Worm (Caenorhabditis elegans): ENCODE results near the gene csp-1.

ce11 chrII:13575018-13575948, 25.7 kb upstream of the csp-1 start, which contains the start of the genes mrpl-37 and lin-38:
- no peak for TF ChIP-seq nhr-20 (tag; optimal IDR thresholded peaks at IDR 0.05)
- peak; percentile 54 for TF ChIP-seq tbx-2 (tag; optimal IDR thresholded peaks at IDR 0.05)
- TF ChIP-seq aly-2 (tag; optimal IDR thresholded peaks at IDR 0.05), result no peak
- TF ChIP-seq nhr-28 (tag; optimal IDR thresholded peaks at IDR 0.05), result no peak
